Fruit fly (Drosophila melanogaster) whole organism, embryonic: ENCODE measurements around the gene CG7156.

Experiments
- Abd-B ChIP-seq: fragments of 200-800 bp; sonication (Bioruptor generic); optimal IDR thresholded peaks from 2 replicates; lab custom pipeline; 2018; ENCODE audit warnings: missing biosample characterization, mild to moderate bottlenecking, missing genetic modification characterization, moderate library complexity
- Adf1 ChIP-seq: fragments of 200-800 bp; sonication (Bioruptor generic); IDR thresholded peaks from 2 replicates; pipeline ENCODE4 v1.3.6; 2022; ENCODE audit warnings: missing biosample characterization, missing genetic modification characterization
- BtbVII ChIP-seq: fragments of 200-800 bp; sonication (Bioruptor generic); optimal IDR thresholded peaks from 3 replicates; lab custom pipeline; 2017; ENCODE audit warnings: missing biosample characterization, mild to moderate bottlenecking, missing genetic modification characterization
- Bteb2 ChIP-seq: fragments of 200-800 bp; sonication (Bioruptor generic); optimal IDR thresholded peaks from 2 replicates; lab custom pipeline; 2016; ENCODE audit warnings: missing biosample characterization, missing genetic modification characterization
- CG10431 ChIP-seq: fragments of 200-800 bp; sonication (Bioruptor generic); optimal IDR thresholded peaks from 3 replicates; lab custom pipeline; 2018; ENCODE audit warnings: missing biosample characterization, mild to moderate bottlenecking, missing genetic modification characterization
- CG10654 ChIP-seq: fragments of 200-800 bp; sonication (Bioruptor generic); optimal IDR thresholded peaks from 2 replicates; lab custom pipeline; 2016; ENCODE audit warnings: missing biosample characterization, missing genetic modification characterization
- CG1792 ChIP-seq: fragments of 200-800 bp; sonication (Bioruptor generic); optimal IDR thresholded peaks from 2 replicates; lab custom pipeline; 2016; ENCODE audit warnings: missing biosample characterization, missing genetic modification characterization
- CG18011 ChIP-seq: fragments of 200-800 bp; sonication (Bioruptor generic); optimal IDR thresholded peaks from 2 replicates; lab custom pipeline; 2017; ENCODE audit warnings: missing biosample characterization, missing genetic modification characterization, mild to moderate bottlenecking, moderate library complexity, missing genotype
- CG18764 ChIP-seq: fragments of 200-800 bp; sonication (Bioruptor generic); optimal IDR thresholded peaks from 3 replicates; lab custom pipeline; 2016; ENCODE audit warnings: missing biosample characterization, missing genetic modification characterization
- CG31365 ChIP-seq: fragments of 200-800 bp; sonication (Bioruptor generic); optimal IDR thresholded peaks from 2 replicates; lab custom pipeline; 2018; ENCODE audit warnings: missing biosample characterization, mild to moderate bottlenecking, missing genetic modification characterization
- CG42726 ChIP-seq: fragments of 200-800 bp; sonication (Bioruptor generic); IDR thresholded peaks from 2 replicates; pipeline ENCODE4 v1.3.6; 2022; ENCODE audit warnings: missing biosample characterization, missing genetic modification characterization; ENCODE audit not compliant: partially characterized antibody
- CG9727 ChIP-seq: fragments of 200-800 bp; sonication (Bioruptor generic); optimal IDR thresholded peaks from 3 replicates; lab custom pipeline; 2017; ENCODE audit warnings: missing biosample characterization, mild to moderate bottlenecking, missing genetic modification characterization
- Chrac-16 ChIP-seq: fragments of 200-800 bp; sonication (Bioruptor generic); optimal IDR thresholded peaks from 3 replicates; lab custom pipeline; 2016; ENCODE audit warnings: missing biosample characterization, missing genetic modification characterization
- CoRest ChIP-seq: fragments of 200-800 bp; sonication (Bioruptor generic); optimal IDR thresholded peaks from 3 replicates; lab custom pipeline; 2018; ENCODE audit warnings: missing biosample characterization, mild to moderate bottlenecking, missing genetic modification characterization, moderate library complexity
- D19A ChIP-seq: fragments of 200-800 bp; optimal IDR thresholded peaks from 3 replicates; lab custom pipeline; 2019; ENCODE audit warnings: missing biosample characterization, mild to moderate bottlenecking, missing genetic modification characterization, moderate library complexity
- Dad ChIP-seq: fragments of 200-800 bp; sonication (Bioruptor generic); optimal IDR thresholded peaks from 3 replicates; lab custom pipeline; 2016; ENCODE audit warnings: missing biosample characterization, missing genetic modification characterization
- Doc3 ChIP-seq: fragments of 200-800 bp; sonication (Bioruptor generic); IDR thresholded peaks from 3 replicates; pipeline ENCODE4 v1.3.6; 2022; ENCODE audit warnings: missing biosample characterization, missing genetic modification characterization; ENCODE audit not compliant: partially characterized antibody
- Dp ChIP-seq: fragments of 200-800 bp; sonication (Bioruptor generic); optimal IDR thresholded peaks from 2 replicates; lab custom pipeline; 2018; ENCODE audit warnings: missing biosample characterization, mild to moderate bottlenecking, missing genetic modification characterization, moderate library complexity
- E2f2 ChIP-seq: fragments of 200-800 bp; sonication (Bioruptor generic); IDR thresholded peaks from 2 replicates; pipeline ENCODE4 v1.3.6; 2022; ENCODE audit warnings: missing biosample characterization, missing genetic modification characterization
- Ets65A ChIP-seq: fragments of 200-800 bp; sonication (Bioruptor generic); peaks from one replicate; lab custom pipeline; 2016; ENCODE audit warnings: missing biosample characterization, missing genetic modification characterization
- H15 ChIP-seq: fragments of 200-800 bp; sonication (Bioruptor generic); IDR thresholded peaks from 3 replicates; pipeline ENCODE4 v1.3.6; 2022; ENCODE audit warnings: missing biosample characterization, missing genetic modification characterization
- HLHmδ ChIP-seq: fragments of 200-800 bp; sonication (Bioruptor generic); optimal IDR thresholded peaks from 2 replicates; lab custom pipeline; 2018; ENCODE audit warnings: missing biosample characterization, mild to moderate bottlenecking, missing genetic modification characterization, moderate library complexity
- MBD-R2 ChIP-seq: fragments of 200-800 bp; sonication (Bioruptor generic); IDR thresholded peaks from 2 replicates; pipeline ENCODE4 v1.3.6; 2022; ENCODE audit warnings: missing biosample characterization, missing genetic modification characterization
- Max ChIP-seq: fragments of 200-800 bp; sonication (Bioruptor generic); optimal IDR thresholded peaks from 2 replicates; lab custom pipeline; 2016; ENCODE audit warnings: missing biosample characterization, mild to moderate bottlenecking, missing genetic modification characterization
- Meics ChIP-seq: fragments of 200-800 bp; sonication (Bioruptor generic); optimal IDR thresholded peaks from 2 replicates; lab custom pipeline; 2017; ENCODE audit warnings: missing biosample characterization, mild to moderate bottlenecking, missing genetic modification characterization
- Ptx1 ChIP-seq: fragments of 200-800 bp; sonication (Bioruptor generic); IDR thresholded peaks from 2 replicates; pipeline ENCODE4 v1.3.6; 2022; ENCODE audit warnings: missing biosample characterization, missing genetic modification characterization
- Sox102F ChIP-seq: fragments of 200-800 bp; sonication (Bioruptor generic); optimal IDR thresholded peaks from 2 replicates; lab custom pipeline; 2018; ENCODE audit warnings: missing biosample characterization, mild to moderate bottlenecking, missing genetic modification characterization, moderate library complexity
- Ssrp ChIP-seq: fragments of 200-800 bp; sonication (Bioruptor generic); optimal IDR thresholded peaks from 2 replicates; lab custom pipeline; 2018; ENCODE audit warnings: missing biosample characterization, mild to moderate bottlenecking, missing genetic modification characterization, moderate library complexity
- Tbp ChIP-seq: fragments of >200 bp; optimal IDR thresholded peaks from 2 replicates; lab custom pipeline; 2018; ENCODE audit warnings: missing biosample characterization, missing genetic modification characterization
- aop ChIP-seq: fragments of 200-800 bp; sonication (Bioruptor generic); IDR thresholded peaks from 2 replicates; pipeline ENCODE4 v1.3.6; 2022; ENCODE audit warnings: missing biosample characterization, missing genetic modification characterization
- bigmax ChIP-seq: fragments of 200-800 bp; sonication (Bioruptor generic); optimal IDR thresholded peaks from 2 replicates; lab custom pipeline; 2018; ENCODE audit warnings: missing biosample characterization, mild to moderate bottlenecking, missing genetic modification characterization
- caup ChIP-seq: fragments of 200-800 bp; sonication (Bioruptor generic); optimal IDR thresholded peaks from 3 replicates; lab custom pipeline; 2017; ENCODE audit warnings: missing biosample characterization, mild to moderate bottlenecking, missing genetic modification characterization, moderate library complexity; ENCODE audit not compliant: severe bottlenecking
- chif ChIP-seq, 2 experiments: fragments of 200-800 bp; sonication (Bioruptor generic); optimal IDR thresholded peaks; 3 replicates each; lab custom pipeline; 2016; ENCODE audit warnings: missing biosample characterization in 2 of 2, missing genetic modification characterization in 2 of 2
- crc ChIP-seq: fragments of 200-800 bp; sonication (Bioruptor generic); optimal IDR thresholded peaks from 2 replicates; lab custom pipeline; 2016; ENCODE audit warnings: missing biosample characterization, missing genetic modification characterization
- cwo ChIP-seq: fragments of 200-800 bp; sonication (Bioruptor generic); optimal IDR thresholded peaks from 3 replicates; lab custom pipeline; 2017; ENCODE audit warnings: missing biosample characterization, missing genetic modification characterization, mild to moderate bottlenecking, moderate library complexity, missing genetic modification reagents
- gfzf ChIP-seq: fragments of 200-800 bp; sonication (Bioruptor generic); optimal IDR thresholded peaks from 2 replicates; lab custom pipeline; 2016; ENCODE audit warnings: missing biosample characterization, mild to moderate bottlenecking, missing genetic modification characterization, moderate library complexity
- klu ChIP-seq: fragments of 200-800 bp; sonication (Bioruptor generic); IDR thresholded peaks from 2 replicates; pipeline ENCODE4 v1.3.6; 2022; ENCODE audit warnings: missing biosample characterization, missing genetic modification characterization
- lilli ChIP-seq: fragments of 200-800 bp; sonication (Bioruptor generic); optimal IDR thresholded peaks from 3 replicates; lab custom pipeline; 2016; ENCODE audit warnings: missing biosample characterization, missing genetic modification characterization
- lmd ChIP-seq: fragments of 200-800 bp; sonication (Bioruptor generic); IDR thresholded peaks from 2 replicates; pipeline ENCODE4 v1.3.6; 2022; ENCODE audit warnings: missing biosample characterization, missing genetic modification characterization
- nerfin-2 ChIP-seq: fragments of 200-800 bp; sonication (Bioruptor generic); IDR thresholded peaks from 2 replicates; pipeline ENCODE4 v1.3.6; 2022; ENCODE audit warnings: missing biosample characterization, missing genetic modification characterization; ENCODE audit not compliant: partially characterized antibody
- nmo ChIP-seq: fragments of 200-800 bp; sonication (Bioruptor generic); optimal IDR thresholded peaks from 2 replicates; lab custom pipeline; 2018; ENCODE audit warnings: missing biosample characterization, mild to moderate bottlenecking, missing genetic modification characterization, moderate library complexity
- otp ChIP-seq: fragments of 200-800 bp; sonication (Bioruptor generic); IDR thresholded peaks from 3 replicates; pipeline ENCODE4, ENCODE4 v1.3.6; 2022; ENCODE audit warnings: missing biosample characterization, missing genetic modification characterization
- pum ChIP-seq: fragments of 200-800 bp; sonication (Bioruptor generic); optimal IDR thresholded peaks from 2 replicates; lab custom pipeline; 2016; ENCODE audit warnings: missing biosample characterization, missing genetic modification characterization
- so ChIP-seq: fragments of 200-800 bp; sonication (Bioruptor generic); IDR thresholded peaks from 3 replicates; pipeline ENCODE4 v1.3.6; 2022; ENCODE audit warnings: missing biosample characterization, missing genetic modification characterization
- stwl ChIP-seq: fragments of 200-800 bp; sonication (Bioruptor generic); optimal IDR thresholded peaks from 3 replicates; lab custom pipeline; 2018; ENCODE audit warnings: missing biosample characterization, mild to moderate bottlenecking, missing genetic modification characterization, moderate library complexity
- tll ChIP-seq, 2 experiments: fragments of 200-800 bp in 1 of 2; fragments of >200 bp in 1 of 2; sonication (Bioruptor generic) in 1 of 2; optimal IDR thresholded peaks; 2 replicates each; lab custom pipeline; 2017 to 2019; ENCODE audit warnings: missing biosample characterization in 2 of 2, missing genetic modification characterization in 2 of 2, mild to moderate bottlenecking in 1 of 2, moderate library complexity in 1 of 2
- tup ChIP-seq: fragments of 200-800 bp; sonication (Bioruptor generic); optimal IDR thresholded peaks from 2 replicates; lab custom pipeline; 2016; ENCODE audit warnings: missing biosample characterization, mild to moderate bottlenecking, missing genetic modification characterization, moderate library complexity
- unc-4 ChIP-seq: fragments of 200-800 bp; sonication (Bioruptor generic); IDR thresholded peaks from 2 replicates; pipeline ENCODE4 v1.3.6; 2022; ENCODE audit warnings: missing biosample characterization, missing genetic modification characterization; ENCODE audit not compliant: partially characterized antibody
- vnd ChIP-seq: fragments of 200-800 bp; sonication (Bioruptor generic); IDR thresholded peaks from 3 replicates; pipeline ENCODE4 v1.3.6; 2022; ENCODE audit warnings: missing biosample characterization, missing genetic modification characterization; ENCODE audit not compliant: partially characterized antibody

Gene CG7156

dm6 chr3R:18215300-18215699, 26.7 kb downstream of the CG7156 start (continued):
- TF ChIP-seq Dp (GFP tag; lab: Kevin White, UChicago) (peak; percentile 48), Ptx1 (GFP tag; lab: Robert Waterston, UW) (no peak), Chrac-16 (GFP tag; lab: Kevin White, UChicago) (peak; percentile 48), chif (GFP tag; optimal IDR thresholded peaks at IDR 0.05; lab: Kevin White, UChicago) (peak in 1 of 2 experiments; percentile 19), BtbVII (no peak), CG18764 (peak; percentile 1), unc-4 (peak; percentile 87), CoRest (peak; percentile 37), E2f2 (peak; percentile 66), Doc3 (GFP tag; lab: Robert Waterston, UW) (peak; percentile 88), CG9727 (peak; percentile 10), Bteb2 (GFP tag; lab: Kevin White, UChicago) (peak; percentile 23), H15 (GFP tag; lab: Robert Waterston, UW) (peak; percentile 25; the same call in 1 of the 3 replicates), D19A (no peak), bigmax (GFP tag; lab: Kevin White, UChicago) (no peak), Ssrp (tag; lab: Kevin White, UChicago) (peak; percentile 4), nmo (GFP tag; lab: Kevin White, UChicago) (peak; percentile 4), lilli (peak; percentile 68), pum (GFP tag; lab: Kevin White, UChicago) (peak; percentile 24), caup (peak; percentile 2), CG42726 (0 out of 2 replicates have a peak, but pooled peaks have one; percentile 44), MBD-R2 (GFP tag; lab: Robert Waterston, UW) (peak; percentile 57), crc (peak; percentile 29), Abd-B (GFP tag; lab: Kevin White, UChicago) (peak; percentile 17), vnd (peak; percentile 53; the same call in 2 of the 3 replicates), stwl (tag; lab: Kevin White, UChicago) (peak; percentile 67)
- TF ChIP-seq, all 482 proteins: peak for 124

dm6 chr3R:18208479-18208878, 33.5 kb downstream of the CG7156 start, which contains the start of gene CG44158:
CG44158 (plus strand) TSS chr3R:18208779.
- no peak for TF ChIP-seq crc
- peak; percentile 59 for TF ChIP-seq Ets65A (GFP tag; lab: Kevin White, UChicago)

- TF ChIP-seq otp (GFP tag; lab: Robert Waterston, UW) = no peak
- no peak for TF ChIP-seq tup (GFP tag; lab: Kevin White, UChicago)
- TF ChIP-seq tll (GFP tag; optimal IDR thresholded peaks at IDR 0.05; lab: Kevin White, UChicago) = no peak
- no peak for TF ChIP-seq lmd (GFP tag; lab: Robert Waterston, UW)
- TF ChIP-seq CG10654 (GFP tag; lab: Kevin White, UChicago) = no peak
- TF ChIP-seq CG10431 = peak; percentile 100
- TF ChIP-seq gfzf (GFP tag; lab: Kevin White, UChicago) = peak; percentile 57
- TF ChIP-seq Sox102F (GFP tag; lab: Kevin White, UChicago) = no peak
- TF ChIP-seq so (GFP tag; lab: Robert Waterston, UW) = no peak
- no peak for TF ChIP-seq klu (GFP tag; lab: Robert Waterston, UW)
- no peak for TF ChIP-seq Meics (GFP tag; lab: Kevin White, UChicago)
- TF ChIP-seq CG31365 (tag; lab: Kevin White, UChicago) = no peak
- peak; percentile 60 for TF ChIP-seq Dp (GFP tag; lab: Kevin White, UChicago)
- no peak for TF ChIP-seq Max (GFP tag; lab: Kevin White, UChicago)
- TF ChIP-seq Dad (GFP tag; lab: Kevin White, UChicago) = no peak
- TF ChIP-seq CG18011 (GFP tag; lab: Kevin White, UChicago) = no peak
- TF ChIP-seq Abd-B (GFP tag; lab: Kevin White, UChicago) = no peak
- TF ChIP-seq CG1792 = no peak
- TF ChIP-seq aop (GFP tag; lab: Robert Waterston, UW) = no peak
- no peak for TF ChIP-seq Adf1 (GFP tag; lab: Robert Waterston, UW)
- TF ChIP-seq HLHmδ (GFP tag; lab: Kevin White, UChicago) = no peak
- TF ChIP-seq cwo (GFP tag; lab: Kevin White, UChicago) = no peak
- no peak for TF ChIP-seq Tbp (GFP tag; lab: Kevin White, UChicago)
- no peak for TF ChIP-seq nerfin-2
These were observed 42.1 kb downstream of the CG7156 start for dm6 chr3R:18199885-18200249.
